Fruit fly (Drosophila melanogaster): Measurements from ENCODE around the gene Dab.
A peak's percentile ranks its signal among the peaks of the same experiment; 100 is the strongest.

Dab gene

dm6 chr3L:16704673-16705072 lies 7.3 kb upstream of the Dab start, which contains the start of gene CG9692:
Gene CG9692, plus strand, starts transcription at chr3L:16704973.
- peak; percentile 24 for TF ChIP-seq Sox102F (GFP tag; optimal IDR thresholded peaks at IDR 0.05)
- peak; percentile 7 for TF ChIP-seq CG18262 (tag; optimal IDR thresholded peaks at IDR 0.05)
- peak; percentile 11 for TF ChIP-seq sens (GFP tag)
- TF ChIP-seq bcd (GFP tag; optimal IDR thresholded peaks at IDR 0.05): no peak

- TF ChIP-seq CTCF (GFP tag; optimal IDR thresholded peaks at IDR 0.05) (peak; percentile 84), CG10462 (GFP tag; optimal IDR thresholded peaks at IDR 0.05) (no peak)
These were observed 6.3 kb upstream of the Dab start for dm6 chr3L:16705630-16706029.

dm6 chr3L:16708738-16709350 lies 3.1 kb upstream of the Dab start:
- peak; percentile 33 for TF ChIP-seq CG18599 (GFP tag; optimal IDR thresholded peaks at IDR 0.05)
- TF ChIP-seq CG2678 (tag; optimal IDR thresholded peaks at IDR 0.05): peak; percentile 25
- peak; percentile 56; the same call in 2 of the 4 replicates for TF ChIP-seq chinmo (GFP tag; IDR thresholded peaks at IDR 0.05; ENCODE audit: partially characterized antibody)
- TF ChIP-seq pan (optimal IDR thresholded peaks at IDR 0.05): no peak
- TF ChIP-seq pan (GFP tag; optimal IDR thresholded peaks at IDR 0.05 in 1 of 2, IDR thresholded peaks at IDR 0.05 in 1 of 2): peak in 1 of 2 experiments; percentile 24
- no peak for TF ChIP-seq gcm (GFP tag; optimal IDR thresholded peaks at IDR 0.05)
- TF ChIP-seq grn (GFP tag; optimal IDR thresholded peaks at IDR 0.05): peak; percentile 76
- TF ChIP-seq CG8290 (GFP tag; optimal IDR thresholded peaks at IDR 0.05): no peak
- no peak for TF ChIP-seq CG8290 (tag; optimal IDR thresholded peaks at IDR 0.05)
- peak; percentile 22 for TF ChIP-seq CG10543 (GFP tag; optimal IDR thresholded peaks at IDR 0.05)
- peak; percentile 1 for TF ChIP-seq Fer1 (GFP tag; optimal IDR thresholded peaks at IDR 0.05)
- no peak for TF ChIP-seq Doc3 (GFP tag; IDR thresholded peaks at IDR 0.05; ENCODE audit: partially characterized antibody)
- TF ChIP-seq Atf6 (GFP tag; IDR thresholded peaks at IDR 0.05): peak; percentile 56
- peak; percentile 46 for TF ChIP-seq CG17385 (GFP tag; optimal IDR thresholded peaks at IDR 0.05)
- no peak for TF ChIP-seq HLH54F (GFP tag; optimal IDR thresholded peaks at IDR 0.05)
- TF ChIP-seq sd (tag; optimal IDR thresholded peaks at IDR 0.05): peak; percentile 84
- TF ChIP-seq D19A (tag; optimal IDR thresholded peaks at IDR 0.05): peak; percentile 32
- TF ChIP-seq crol (GFP tag; IDR thresholded peaks at IDR 0.05): peak; percentile 56; the same call in 1 of the 2 replicates
- TF ChIP-seq CG34376 (GFP tag; optimal IDR thresholded peaks at IDR 0.05): peak; percentile 75
- TF ChIP-seq cwo (GFP tag; optimal IDR thresholded peaks at IDR 0.05): peak; percentile 29
- peak; percentile 11 for TF ChIP-seq CG33213 (GFP tag; optimal IDR thresholded peaks at IDR 0.05)
- peak; percentile 10 for TF ChIP-seq CG15514 (GFP tag; optimal IDR thresholded peaks at IDR 0.05)
- TF ChIP-seq sens (GFP tag): peak; percentile 61
- no peak for TF ChIP-seq chm (GFP tag; IDR thresholded peaks at IDR 0.05)
- TF ChIP-seq pros (GFP tag; optimal IDR thresholded peaks at IDR 0.05): peak; percentile 82
- peak; percentile 75 for TF ChIP-seq Med (GFP tag)
- peak; percentile 20 for TF ChIP-seq lab (GFP tag; optimal IDR thresholded peaks at IDR 0.05)
- TF ChIP-seq Taf1 (GFP tag; IDR thresholded peaks at IDR 0.05): no peak
- TF ChIP-seq Pdp1 (GFP tag; optimal IDR thresholded peaks at IDR 0.05): peak in 1 of 2 experiments; percentile 4
- peak; percentile 7; the same call in 1 of the 2 replicates for TF ChIP-seq wdn (GFP tag; IDR thresholded peaks at IDR 0.05)
- 0 out of 3 replicates have a peak, but pooled peaks have one; percentile 20 for TF ChIP-seq Optix (GFP tag; IDR thresholded peaks at IDR 0.05)
- no peak for TF ChIP-seq dm (GFP tag; optimal IDR thresholded peaks at IDR 0.05)
- no peak for TF ChIP-seq hkb (optimal IDR thresholded peaks at IDR 0.05)
- TF ChIP-seq hkb (GFP tag; IDR thresholded peaks at IDR 0.05): 0 out of 2 replicates have a peak, but pooled peaks have one; percentile 20
- TF ChIP-seq HmgZ (tag; optimal IDR thresholded peaks at IDR 0.05): peak; percentile 22
- no peak for TF ChIP-seq CG18619 (GFP tag; optimal IDR thresholded peaks at IDR 0.05)
- no peak for TF ChIP-seq nerfin-1 (tag; optimal IDR thresholded peaks at IDR 0.05)
- TF ChIP-seq HLH3B (GFP tag; IDR thresholded peaks at IDR 0.05): 0 out of 2 replicates have a peak, but pooled peaks have one; percentile 13
- TF ChIP-seq sug (tag; optimal IDR thresholded peaks at IDR 0.05): peak; percentile 82
- peak; percentile 41 for TF ChIP-seq exex (tag; optimal IDR thresholded peaks at IDR 0.05)
- peak; percentile 83 for TF ChIP-seq Deaf1 (tag; optimal IDR thresholded peaks at IDR 0.05)
- TF ChIP-seq ftz-f1 (GFP tag; optimal IDR thresholded peaks at IDR 0.05): peak; percentile 14
